Worm (Caenorhabditis elegans) whole organism, late embryonic: ENCODE measurements around the gene F28C6.5.

Source experiments
- C08G9.2 ChIP-seq: sonication (generic microtip); optimal IDR thresholded peaks from 2 replicates; lab custom pipeline; 2016; ENCODE audit warnings: mild to moderate bottlenecking, missing genetic modification characterization, moderate library complexity, missing compliant biosample characterization
- C38D4.7 ChIP-seq: fragments of 200-800 bp; sonication (Bioruptor generic); optimal IDR thresholded peaks from 2 replicates; lab custom pipeline; 2018; ENCODE audit warnings: mild to moderate bottlenecking, missing genetic modification characterization, moderate library complexity, missing compliant biosample characterization
- ama-1 ChIP-seq: fragments of 150-350 bp; optimal IDR thresholded peaks from 2 replicates; lab custom pipeline; 2014
- dmd-4 ChIP-seq: sonication (generic microtip); optimal IDR thresholded peaks from 2 replicates; lab custom pipeline; 2016; ENCODE audit warnings: borderline replicate concordance, missing genetic modification characterization, missing compliant biosample characterization
- elt-2 ChIP-seq: sonication (generic microtip); optimal IDR thresholded peaks from 2 replicates; lab custom pipeline; 2016; ENCODE audit warnings: missing genetic modification reagents, missing genetic modification characterization, missing compliant biosample characterization
- elt-4 ChIP-seq: sonication (generic microtip); optimal IDR thresholded peaks from 2 replicates; lab custom pipeline; 2016; ENCODE audit warnings: missing genetic modification characterization, missing compliant biosample characterization
- ets-4 ChIP-seq: sonication (generic microtip); optimal IDR thresholded peaks from 2 replicates; lab custom pipeline; 2016; ENCODE audit warnings: missing genetic modification characterization, missing compliant biosample characterization
- lin-11 ChIP-seq: fragments of 200-800 bp; sonication (Bioruptor generic); optimal IDR thresholded peaks from 2 replicates; lab custom pipeline; 2018; ENCODE audit warnings: mild to moderate bottlenecking, missing genetic modification characterization, missing compliant biosample characterization
- pag-3 ChIP-seq: sonication (generic microtip); optimal IDR thresholded peaks from 2 replicates; lab custom pipeline; 2016; ENCODE audit warnings: missing compliant biosample characterization, missing genetic modification characterization, borderline replicate concordance
- syd-9 ChIP-seq: sonication (generic microtip); optimal IDR thresholded peaks from 2 replicates; lab custom pipeline; 2016; ENCODE audit warnings: mild to moderate bottlenecking, missing genetic modification characterization, moderate library complexity, missing compliant biosample characterization
- tbx-7 ChIP-seq: sonication (generic microtip); optimal IDR thresholded peaks from 2 replicates; lab custom pipeline; 2016; ENCODE audit warnings: missing genotype, missing genetic modification characterization, missing compliant biosample characterization
- unc-3 ChIP-seq, 2 experiments: fragments of 200-800 bp in 1 of 2; sonication (Bioruptor generic) in 1 of 2; sonication (generic microtip) in 1 of 2; conservative IDR thresholded peaks in 1 of 2; optimal IDR thresholded peaks in 1 of 2; 2 replicates each; pipeline versions ENCODE4 v1.3.6 to Lab custom; 2016 to 2022; ENCODE audit warnings: missing compliant biosample characterization in 2 of 2, missing genetic modification characterization in 2 of 2, missing genetic modification reagents in 1 of 2
- unc-55 ChIP-seq: sonication (generic microtip); optimal IDR thresholded peaks from 2 replicates; lab custom pipeline; 2017; ENCODE audit warnings: missing biosample characterization, missing genetic modification reagents, missing genetic modification characterization
- unc-86 ChIP-seq: sonication (generic microtip); optimal IDR thresholded peaks from 2 replicates; lab custom pipeline; 2016; ENCODE audit warnings: missing genetic modification characterization, missing compliant biosample characterization

ce11 chrII:8570977-8571376 is 28.3 kb upstream of the F28C6.5 start, which contains the start of gene bcs-1:
- TF ChIP-seq ama-1 (lab: Kevin White, UChicago) (no peak), tbx-7 (no peak), elt-4 (tag; lab: Kevin White, UChicago) (no peak), syd-9 (tag; lab: Kevin White, UChicago) (no peak), unc-55 (GFP tag; lab: Kevin White, UChicago) (no peak), C38D4.7 (no peak), elt-2 (tag; lab: Kevin White, UChicago) (no peak), pag-3 (no peak), unc-86 (tag; lab: Kevin White, UChicago) (no peak), dmd-4 (tag; lab: Kevin White, UChicago) (no peak), ets-4 (tag; lab: Kevin White, UChicago) (no peak), lin-11 (tag; lab: Kevin White, UChicago) (no peak), C08G9.2 (tag; lab: Kevin White, UChicago) (no peak), unc-3 (GFP tag; conservative IDR thresholded peaks at IDR 0.05; lab: Robert Waterston, UW) (no peak), unc-3 (tag; optimal IDR thresholded peaks at IDR 0.05; lab: Kevin White, UChicago) (no peak)
